Worm (Caenorhabditis elegans) whole organism, L4 larva: Measurements from ENCODE around the gene nhr-133.

ENCODE experiments used
- F44E2.7 ChIP-seq: fragments of 200-800 bp; sonication (Bioruptor generic); IDR thresholded peaks from 2 replicates; pipeline ENCODE4 v2.1.2; 2022; ENCODE audit warnings: missing genetic modification characterization, missing compliant biosample characterization
- Y105C5A.15 ChIP-seq: fragments of 200-800 bp; sonication (Bioruptor generic); IDR thresholded peaks from 2 replicates; pipeline ENCODE4 v1.3.6; 2022; ENCODE audit warnings: missing genetic modification characterization, missing compliant biosample characterization
- ZK337.2 ChIP-seq: fragments of 200-800 bp; sonication (Bioruptor generic); IDR thresholded peaks from 2 replicates; pipeline ENCODE4 v1.3.6; 2022; ENCODE audit warnings: missing genetic modification reagents, missing genetic modification characterization, missing compliant biosample characterization
- ZK546.5 ChIP-seq, 2 experiments: sonication (generic microtip); optimal IDR thresholded peaks; 2 replicates each; lab custom pipeline; 2017; ENCODE audit warnings: missing biosample characterization in 2 of 2, missing genetic modification characterization in 2 of 2
- aha-1 ChIP-seq: fragments of 150-350 bp; peaks from one replicate; lab custom pipeline; 2014; ENCODE audit warnings: missing biosample characterization, missing genetic modification characterization
- aly-2 ChIP-seq: sonication (generic microtip); optimal IDR thresholded peaks from 2 replicates; lab custom pipeline; 2018; ENCODE audit warnings: missing biosample characterization, missing genetic modification characterization
- arid-1 ChIP-seq: fragments of 200-800 bp; sonication (Bioruptor generic); conservative IDR thresholded peaks from 2 replicates; pipeline ENCODE4 v1.3.6; 2022; ENCODE audit warnings: missing genetic modification reagents, missing genetic modification characterization, missing compliant biosample characterization
- ceh-20 ChIP-seq: fragments of 200-800 bp; sonication (Bioruptor generic); IDR thresholded peaks from 2 replicates; pipeline ENCODE4 v1.3.6; 2022; ENCODE audit warnings: missing genetic modification reagents, missing genetic modification characterization, missing compliant biosample characterization
- ceh-28 ChIP-seq: fragments of 150-350 bp; optimal IDR thresholded peaks from 2 replicates; lab custom pipeline; 2014; ENCODE audit warnings: missing biosample characterization, missing genetic modification reagents, missing genetic modification characterization
- ceh-62 ChIP-seq: sonication (generic microtip); optimal IDR thresholded peaks from 2 replicates; lab custom pipeline; 2017; ENCODE audit warnings: missing biosample characterization, missing genetic modification characterization
- cey-2 ChIP-seq: sonication (generic microtip); optimal IDR thresholded peaks from 3 replicates; lab custom pipeline; 2017; ENCODE audit warnings: missing genetic modification characterization, mild to moderate bottlenecking, missing compliant biosample characterization, antibody characterized with exemption, borderline replicate concordance; ENCODE audit not compliant: insufficient read depth
- daf-12 ChIP-seq: fragments of 150-350 bp; optimal IDR thresholded peaks from 2 replicates; lab custom pipeline; 2014; ENCODE audit warnings: missing biosample characterization, missing genetic modification reagents, missing genetic modification characterization
- daf-16 ChIP-seq, 3 experiments: sonication (generic microtip); optimal IDR thresholded peaks; 2 replicates each; lab custom pipeline; 2016 to 2017; ENCODE audit warnings: missing genetic modification characterization in 3 of 3, missing genetic modification reagents in 3 of 3, mild to moderate bottlenecking in 2 of 3, missing compliant biosample characterization in 2 of 3, missing biosample characterization in 1 of 3, moderate library complexity in 1 of 3
- dmd-6 ChIP-seq: fragments of 200-800 bp; sonication (Bioruptor generic); IDR thresholded peaks from 2 replicates; pipeline ENCODE4 v1.3.6; 2022; ENCODE audit warnings: missing genetic modification reagents, missing genetic modification characterization, missing compliant biosample characterization
- dpl-1 ChIP-seq: fragments of 150-350 bp; optimal IDR thresholded peaks from 2 replicates; lab custom pipeline; 2014; ENCODE audit warnings: missing biosample characterization, missing genetic modification reagents, missing genetic modification characterization
- dve-1 ChIP-seq: sonication (generic microtip); optimal IDR thresholded peaks from 2 replicates; lab custom pipeline; 2017; ENCODE audit warnings: antibody characterized with exemption, mild to moderate bottlenecking, missing genetic modification characterization, missing compliant biosample characterization; ENCODE audit not compliant: insufficient read depth
- fkh-10 ChIP-seq: fragments of 150-350 bp; optimal IDR thresholded peaks from 2 replicates; lab custom pipeline; 2014; ENCODE audit warnings: missing biosample characterization, missing genetic modification reagents, missing genetic modification characterization
- fos-1 ChIP-seq: fragments of 150-350 bp; optimal IDR thresholded peaks from 2 replicates; lab custom pipeline; 2014; ENCODE audit warnings: missing biosample characterization, missing genetic modification characterization
- hif-1 ChIP-seq, 2 experiments: sonication (generic microtip); optimal IDR thresholded peaks; 2 replicates each; lab custom pipeline; 2016 to 2017; ENCODE audit warnings: missing compliant biosample characterization in 2 of 2, missing genetic modification characterization in 2 of 2, missing genetic modification reagents in 2 of 2, missing genotype in 2 of 2, mild to moderate bottlenecking in 1 of 2
- lin-39 ChIP-seq: fragments of 150-350 bp; optimal IDR thresholded peaks from 2 replicates; lab custom pipeline; 2014; ENCODE audit warnings: missing biosample characterization, missing genetic modification reagents, missing genetic modification characterization
- mdl-1 ChIP-seq, 2 experiments: fragments of 150-350 bp in 1 of 2; sonication (generic microtip) in 1 of 2; optimal IDR thresholded peaks; 2 replicates each; lab custom pipeline; 2014 to 2017; ENCODE audit warnings: missing biosample characterization in 2 of 2, missing genetic modification characterization in 2 of 2
- mep-1 ChIP-seq: fragments of 150-350 bp; sonication (generic microtip); optimal IDR thresholded peaks from 3 replicates; lab custom pipeline; 2014; ENCODE audit warnings: missing biosample characterization, missing genetic modification characterization
- nhr-102 ChIP-seq: sonication (generic microtip); optimal IDR thresholded peaks from 2 replicates; lab custom pipeline; 2016; ENCODE audit warnings: mild to moderate bottlenecking, missing genetic modification characterization, moderate library complexity, missing compliant biosample characterization
- nhr-11 ChIP-seq: fragments of 150-350 bp; optimal IDR thresholded peaks from 2 replicates; lab custom pipeline; 2014; ENCODE audit warnings: missing biosample characterization, missing genetic modification characterization
- nhr-28 ChIP-seq: fragments of 150-350 bp; optimal IDR thresholded peaks from 2 replicates; lab custom pipeline; 2014; ENCODE audit warnings: missing biosample characterization, missing genetic modification characterization
- nhr-42 ChIP-seq: fragments of 200-800 bp; sonication (Bioruptor generic); IDR thresholded peaks from 2 replicates; pipeline ENCODE4 v1.3.6; 2022; ENCODE audit warnings: missing genetic modification characterization, missing compliant biosample characterization
- pha-4 ChIP-seq, 2 experiments: fragments of 150-350 bp in 1 of 2; fragments of 200-800 bp in 1 of 2; sonication (Bioruptor generic) in 1 of 2; IDR thresholded peaks in 1 of 2; optimal IDR thresholded peaks in 1 of 2; 2 replicates each; pipeline versions ENCODE4 v1.3.6 to Lab custom; 2014 to 2022; ENCODE audit warnings: missing genetic modification characterization in 2 of 2, missing genetic modification reagents in 2 of 2, missing biosample characterization in 1 of 2, missing compliant biosample characterization in 1 of 2
- rbr-2 ChIP-seq: sonication (generic microtip); optimal IDR thresholded peaks from 2 replicates; lab custom pipeline; 2016; ENCODE audit warnings: missing genotype, missing genetic modification characterization, missing compliant biosample characterization
- set-16 ChIP-seq: fragments of 200-800 bp; sonication (Bioruptor generic); IDR thresholded peaks from 2 replicates; pipeline ENCODE4 v1.3.6; 2022; ENCODE audit warnings: missing genetic modification reagents, missing genetic modification characterization, missing compliant biosample characterization
- snpc-4 ChIP-seq: fragments of 150-350 bp; optimal IDR thresholded peaks from 2 replicates; lab custom pipeline; 2014; ENCODE audit warnings: missing biosample characterization, missing genetic modification characterization
- spr-3 ChIP-seq: fragments of 200-800 bp; sonication (Bioruptor generic); optimal IDR thresholded peaks from 2 replicates; lab custom pipeline; 2018; ENCODE audit warnings: mild to moderate bottlenecking, missing genetic modification characterization, missing compliant biosample characterization
- tra-1 ChIP-seq: fragments of 200-800 bp; sonication (Bioruptor generic); IDR thresholded peaks from 2 replicates; pipeline ENCODE4 v1.3.6; 2022; ENCODE audit warnings: missing genetic modification reagents, missing genetic modification characterization, missing compliant biosample characterization
- unc-130 ChIP-seq: sonication (generic microtip); optimal IDR thresholded peaks from 2 replicates; lab custom pipeline; 2016; ENCODE audit warnings: missing genetic modification reagents, missing genetic modification characterization, missing compliant biosample characterization
- unc-62 ChIP-seq, 3 experiments: fragments of 150-350 bp in 1 of 3; sonication (generic microtip); optimal IDR thresholded peaks in 2 of 3; peaks in 1 of 3; 1 replicate in 1 of 3; 2 replicates in 2 of 3; lab custom pipeline; 2014 to 2017; ENCODE audit warnings: missing biosample characterization in 3 of 3, missing genetic modification characterization in 3 of 3, missing genetic modification reagents in 3 of 3, missing genotype in 1 of 3
- zfp-2 ChIP-seq: sonication (generic microtip); optimal IDR thresholded peaks from 2 replicates; lab custom pipeline; 2016; ENCODE audit warnings: mild to moderate bottlenecking, missing genetic modification characterization, missing compliant biosample characterization
- zfp-3 ChIP-seq: fragments of 200-800 bp; sonication (Bioruptor generic); conservative IDR thresholded peaks from 2 replicates; pipeline ENCODE4 v1.3.6; 2022; ENCODE audit warnings: missing genetic modification reagents, missing genetic modification characterization, missing compliant biosample characterization
- ztf-7 ChIP-seq: fragments of 150-350 bp; optimal IDR thresholded peaks from 2 replicates; lab custom pipeline; 2014; ENCODE audit warnings: missing biosample characterization, missing genetic modification characterization

Gene nhr-133

ce11 chrV:2185486-2185885 is 26.4 kb downstream of the nhr-133 start:
- TF ChIP-seq aha-1 (tag; lab: Kevin White, UChicago) (peak; percentile 62), set-16 (GFP tag; lab: Robert Waterston, UW) (0 out of 2 replicates have a peak, but pooled peaks have one; percentile 32), snpc-4 (tag; lab: Kevin White, UChicago) (no peak)
- TF ChIP-seq, all 104 proteins: peak for 2

DNA sequence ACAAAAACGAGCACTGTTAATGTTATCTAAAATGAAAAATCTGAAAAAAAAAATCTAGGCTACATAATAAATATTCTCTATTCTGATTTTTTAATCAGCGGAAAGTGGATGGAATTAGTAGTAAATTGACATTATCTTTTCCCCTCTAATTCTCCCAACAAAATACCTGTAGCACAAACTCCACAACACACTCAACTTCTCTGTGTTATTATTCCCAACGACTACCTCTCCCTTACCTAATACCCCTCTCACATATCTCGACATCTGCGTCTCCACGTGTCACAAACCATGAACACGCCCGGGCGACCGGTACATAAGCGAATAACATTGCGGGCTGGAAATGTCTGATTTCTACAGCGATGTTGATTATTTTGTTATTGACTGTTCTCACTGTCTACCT is 28.8 kb downstream of the nhr-133 start, which contains the start of gene cyp-33C2:
Gene cyp-33C2 (plus strand): TSS at position 327 of the 400 bp plus-strand sequence.
- TF ChIP-seq mdl-1 (tag; optimal IDR thresholded peaks at IDR 0.05; lab: Kevin White, UChicago) (no peak), hif-1 (tag; optimal IDR thresholded peaks at IDR 0.05; lab: Kevin White, UChicago) (no peak), lin-39 (tag; lab: Kevin White, UChicago) (no peak), zfp-2 (tag; lab: Kevin White, UChicago) (no peak), nhr-28 (tag; lab: Kevin White, UChicago) (peak; percentile 93), ceh-20 (GFP tag; lab: Robert Waterston, UW) (no peak), nhr-11 (tag; lab: Kevin White, UChicago) (no peak), dmd-6 (peak; percentile 61), dve-1 (tag; lab: Kevin White, UChicago) (no peak), zfp-3 (no peak), nhr-42 (GFP tag; lab: Robert Waterston, UW) (no peak), pha-4 (GFP tag; IDR thresholded peaks at IDR 0.05; lab: Robert Waterston, UW) (no peak), pha-4 (tag; optimal IDR thresholded peaks at IDR 0.05; lab: Kevin White, UChicago) (no peak), daf-16 (GFP tag; optimal IDR thresholded peaks at IDR 0.05; lab: Kevin White, UChicago) (no peak), daf-16 (tag; optimal IDR thresholded peaks at IDR 0.05; lab: Kevin White, UChicago) (peak; percentile 25), ceh-28 (tag; lab: Kevin White, UChicago) (no peak), spr-3 (GFP tag; lab: Kevin White, UChicago) (no peak), tra-1 (GFP tag; lab: Robert Waterston, UW) (no peak), ZK337.2 (GFP tag; lab: Robert Waterston, UW) (no peak)

DNA sequence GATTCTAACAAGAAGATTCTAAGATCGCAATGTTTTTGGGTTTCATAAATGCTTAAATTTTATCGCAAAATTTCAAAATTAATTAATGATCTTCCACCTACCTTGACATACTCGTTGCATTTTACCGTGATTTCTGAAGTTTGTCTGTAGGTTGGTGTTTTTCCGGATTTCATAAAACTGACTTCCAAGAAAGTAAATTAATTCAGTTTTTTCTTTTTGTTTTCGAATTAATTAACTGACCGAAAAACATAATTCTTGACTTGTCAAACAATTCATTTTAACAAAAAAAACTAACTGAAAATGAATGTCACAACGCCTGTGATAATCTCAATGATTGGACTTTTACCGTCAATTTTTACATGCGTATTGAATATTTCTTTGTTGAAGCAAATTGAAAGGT is 30.2 kb downstream of the nhr-133 start, which contains the start of gene srbc-16:
Gene srbc-16 (plus strand): TSS at position 301 of the 400 bp plus-strand sequence.
- TF ChIP-seq aha-1 (tag; lab: Kevin White, UChicago) = no peak
- no peak for TF ChIP-seq ZK546.5 (tag; optimal IDR thresholded peaks at IDR 0.05; lab: Kevin White, UChicago)
- no peak for TF ChIP-seq zfp-2 (tag; lab: Kevin White, UChicago)
- no peak for TF ChIP-seq unc-130 (GFP tag; lab: Kevin White, UChicago)
- TF ChIP-seq daf-12 = no peak
- TF ChIP-seq mdl-1 (tag; optimal IDR thresholded peaks at IDR 0.05; lab: Kevin White, UChicago) = no peak
- no peak for TF ChIP-seq hif-1 (tag; optimal IDR thresholded peaks at IDR 0.05; lab: Kevin White, UChicago)
- no peak for TF ChIP-seq fkh-10 (GFP tag; lab: Kevin White, UChicago)

ce11 chrV:2179214-2179613 is 32.7 kb downstream of the nhr-133 start, which contains the start of gene cyp-33C1:
Gene cyp-33C1, plus strand, starts transcription at chrV:2179514.
- TF ChIP-seq dve-1 (tag; lab: Kevin White, UChicago) (no peak), nhr-28 (tag; lab: Kevin White, UChicago) (peak; percentile 54)

- TF ChIP-seq unc-62 (GFP tag; optimal IDR thresholded peaks at IDR 0.05 in 1 of 2; lab: Kevin White, UChicago) (peak in 1 of 2 experiments; percentile 94), unc-62 (tag; optimal IDR thresholded peaks at IDR 0.05; lab: Kevin White, UChicago) (no peak), dmd-6 (no peak)
Observed at ce11 chrV:2177307-2177764, 34.6 kb downstream of the nhr-133 start, which contains the start of gene srbc-17. Gene srbc-17, plus strand, starts transcription at chrV:2177714.

ce11 chrV:2175242-2175641 is 36.7 kb downstream of the nhr-133 start, which contains the start of gene C45H4.18:
Gene C45H4.18, plus strand, starts transcription at chrV:2175542.
- TF ChIP-seq nhr-102 (tag; lab: Kevin White, UChicago) (no peak), mdl-1 (tag; optimal IDR thresholded peaks at IDR 0.05; lab: Kevin White, UChicago) (no peak), ztf-7 (no peak), unc-130 (GFP tag; lab: Kevin White, UChicago) (no peak), aly-2 (tag; lab: Kevin White, UChicago) (no peak), mep-1 (no peak), Y105C5A.15 (GFP tag; lab: Robert Waterston, UW) (no peak), dpl-1 (GFP tag; lab: Kevin White, UChicago) (no peak), ceh-62 (no peak), cey-2 (tag; lab: Kevin White, UChicago) (no peak), arid-1 (GFP tag; lab: Robert Waterston, UW) (no peak), F44E2.7 (GFP tag; lab: Robert Waterston, UW) (no peak), fos-1 (tag; lab: Kevin White, UChicago) (no peak), ZK546.5 (tag; optimal IDR thresholded peaks at IDR 0.05; lab: Kevin White, UChicago) (no peak), daf-16 (GFP tag; optimal IDR thresholded peaks at IDR 0.05; lab: Kevin White, UChicago) (no peak), daf-16 (tag; optimal IDR thresholded peaks at IDR 0.05; lab: Kevin White, UChicago) (no peak), fkh-10 (GFP tag; lab: Kevin White, UChicago) (no peak), rbr-2 (no peak), ceh-28 (tag; lab: Kevin White, UChicago) (no peak), hif-1 (tag; optimal IDR thresholded peaks at IDR 0.05; lab: Kevin White, UChicago) (no peak)
